Fruit fly (Drosophila melanogaster) Kc167 (cell line): ENCODE results near the gene CG34426.

Experiments used
- Myc ChIP-seq: fragments of >200 bp; optimal IDR thresholded peaks from 2 replicates; lab custom pipeline; 2017; ENCODE audit warnings: missing external identifiers
- Sin3A ChIP-seq: fragments of >200 bp; optimal IDR thresholded peaks from 2 replicates; lab custom pipeline; 2018; ENCODE audit warnings: missing external identifiers
- h ChIP-seq: fragments of >200 bp; optimal IDR thresholded peaks from 3 replicates; lab custom pipeline; 2018; ENCODE audit warnings: missing external identifiers
- insv ChIP-seq: fragments of >200 bp; optimal IDR thresholded peaks from 3 replicates; lab custom pipeline; 2018; ENCODE audit warnings: missing external identifiers
- psq ChIP-seq: fragments of >200 bp; optimal IDR thresholded peaks from 2 replicates; lab custom pipeline; 2017; ENCODE audit warnings: missing external identifiers
- ttk ChIP-seq: sonication (Bioruptor generic); optimal IDR thresholded peaks from 2 replicates; lab custom pipeline; 2017; ENCODE audit warnings: missing external identifiers

Gene CG34426

dm6 chr3L:8802064-8802463, at the start of gene CG34426, which contains the start of gene CG13311:
TSS of gene CG34426 (plus strand) at chr3L:8802463.
TSS of gene CG13311 (minus strand) at chr3L:8802164.
- TF ChIP-seq psq (lab: Kevin White, UChicago) = no peak
- no peak for TF ChIP-seq insv (lab: Kevin White, UChicago)
- no peak for TF ChIP-seq Sin3A
- no peak for TF ChIP-seq ttk (lab: Kevin White, UChicago)
- no peak for TF ChIP-seq h (lab: Kevin White, UChicago)
- TF ChIP-seq Myc (lab: Kevin White, UChicago) = no peak

- TF ChIP-seq Sin3A (no peak), ttk (lab: Kevin White, UChicago) (no peak), insv (lab: Kevin White, UChicago) (no peak), Myc (lab: Kevin White, UChicago) (no peak), h (lab: Kevin White, UChicago) (no peak), psq (lab: Kevin White, UChicago) (no peak)
These were observed 48.7 kb upstream of the CG34426 start, which contains the start of gene Fhos for dm6 chr3L:8753592-8753991. TSS of gene Fhos (plus strand) at chr3L:8753619.

- no peak for TF ChIP-seq Sin3A
- no peak for TF ChIP-seq psq (lab: Kevin White, UChicago)
- TF ChIP-seq insv (lab: Kevin White, UChicago) = no peak
- no peak for TF ChIP-seq Myc (lab: Kevin White, UChicago)
- no peak for TF ChIP-seq h (lab: Kevin White, UChicago)
- TF ChIP-seq ttk (lab: Kevin White, UChicago) = no peak
These were observed 46.6 kb upstream of the CG34426 start, which contains the start of gene CG6576 for dm6 chr3L:8755689-8756088. TSS of gene CG6576 (plus strand) at chr3L:8755989.

- TF ChIP-seq Myc (lab: Kevin White, UChicago) (no peak), psq (lab: Kevin White, UChicago) (no peak), ttk (lab: Kevin White, UChicago) (no peak), insv (lab: Kevin White, UChicago) (no peak), Sin3A (no peak), h (lab: Kevin White, UChicago) (no peak)
These were observed 39.2 kb upstream of the CG34426 start for dm6 chr3L:8763037-8763454.

- no peak for TF ChIP-seq insv (lab: Kevin White, UChicago)
- TF ChIP-seq psq (lab: Kevin White, UChicago) = no peak
- no peak for TF ChIP-seq Myc (lab: Kevin White, UChicago)
- TF ChIP-seq h (lab: Kevin White, UChicago) = no peak
- TF ChIP-seq ttk (lab: Kevin White, UChicago) = no peak
- TF ChIP-seq Sin3A = no peak
These were observed 38.5 kb upstream of the CG34426 start for dm6 chr3L:8763794-8764193.

dm6 chr3L:8765493-8765892, 36.8 kb upstream of the CG34426 start:
- TF ChIP-seq Myc (lab: Kevin White, UChicago) (no peak), h (lab: Kevin White, UChicago) (no peak), Sin3A (no peak), ttk (lab: Kevin White, UChicago) (no peak), insv (lab: Kevin White, UChicago) (no peak), psq (lab: Kevin White, UChicago) (no peak)

dm6 chr3L:8765969-8766538, 36.2 kb upstream of the CG34426 start:
- TF ChIP-seq Myc (lab: Kevin White, UChicago) = no peak
- no peak for TF ChIP-seq Sin3A
- TF ChIP-seq insv (lab: Kevin White, UChicago) = no peak
- TF ChIP-seq ttk (lab: Kevin White, UChicago) = no peak
- TF ChIP-seq psq (lab: Kevin White, UChicago) = no peak
- no peak for TF ChIP-seq h (lab: Kevin White, UChicago)

dm6 chr3L:8767876-8768275, 34.4 kb upstream of the CG34426 start:
- no peak for TF ChIP-seq ttk (lab: Kevin White, UChicago)
- no peak for TF ChIP-seq h (lab: Kevin White, UChicago)
- TF ChIP-seq psq (lab: Kevin White, UChicago) = no peak
- TF ChIP-seq insv (lab: Kevin White, UChicago) = no peak
- no peak for TF ChIP-seq Sin3A
- no peak for TF ChIP-seq Myc (lab: Kevin White, UChicago)

- no peak for TF ChIP-seq psq (lab: Kevin White, UChicago)
- no peak for TF ChIP-seq insv (lab: Kevin White, UChicago)
- no peak for TF ChIP-seq h (lab: Kevin White, UChicago)
These were observed 31.5 kb upstream of the CG34426 start for dm6 chr3L:8770616-8771229.

- TF ChIP-seq Sin3A (no peak), Myc (lab: Kevin White, UChicago) (no peak), psq (lab: Kevin White, UChicago) (no peak), h (lab: Kevin White, UChicago) (no peak), ttk (lab: Kevin White, UChicago) (no peak), insv (lab: Kevin White, UChicago) (no peak)
These were observed 29.1 kb upstream of the CG34426 start for dm6 chr3L:8772998-8773684.

- no peak for TF ChIP-seq Sin3A
- no peak for TF ChIP-seq psq (lab: Kevin White, UChicago)
- no peak for TF ChIP-seq h (lab: Kevin White, UChicago)
- TF ChIP-seq ttk (lab: Kevin White, UChicago) = no peak
- no peak for TF ChIP-seq Myc (lab: Kevin White, UChicago)
- TF ChIP-seq insv (lab: Kevin White, UChicago) = no peak
These were observed 28.6 kb upstream of the CG34426 start for dm6 chr3L:8773713-8774112.
